Fruit fly (Drosophila melanogaster) whole organism, wandering third instar larva: ENCODE data around the gene CG32354.

Experiments used
- CrebA ChIP-seq: fragments of 200-800 bp; sonication (Bioruptor generic); optimal IDR thresholded peaks from 2 replicates; lab custom pipeline; 2016; ENCODE audit warnings: missing biosample characterization, mild to moderate bottlenecking, missing genetic modification characterization, borderline replicate concordance
- Dfd ChIP-seq: fragments of >200 bp; optimal IDR thresholded peaks from 2 replicates; lab custom pipeline; 2017; ENCODE audit warnings: missing biosample characterization, missing genetic modification characterization
- GATAd ChIP-seq: sonication (Bioruptor generic); optimal IDR thresholded peaks from 2 replicates; lab custom pipeline; 2016; ENCODE audit warnings: missing biosample characterization, missing genetic modification characterization
- HLH106 ChIP-seq: fragments of 200-800 bp; optimal IDR thresholded peaks from 3 replicates; lab custom pipeline; 2019; ENCODE audit warnings: missing biosample characterization, mild to moderate bottlenecking, missing genetic modification characterization, moderate library complexity
- Hnf4 ChIP-seq: fragments of 200-800 bp; sonication (Bioruptor generic); optimal IDR thresholded peaks from 2 replicates; lab custom pipeline; 2016; ENCODE audit warnings: missing biosample characterization, mild to moderate bottlenecking, missing genetic modification characterization
- Hr78 ChIP-seq: fragments of >200 bp; optimal IDR thresholded peaks from 2 replicates; lab custom pipeline; 2017; ENCODE audit warnings: missing biosample characterization, missing genetic modification characterization
- Hr83 ChIP-seq: fragments of 200-300 bp; sonication (Bioruptor generic); optimal IDR thresholded peaks from 2 replicates; lab custom pipeline; 2016; ENCODE audit warnings: missing biosample characterization, mild to moderate bottlenecking, missing genetic modification characterization, moderate library complexity; ENCODE audit not compliant: poor library complexity, severe bottlenecking
- Jra ChIP-seq: sonication (Bioruptor generic); optimal IDR thresholded peaks from 2 replicates; lab custom pipeline; 2016; ENCODE audit warnings: missing biosample characterization, missing genetic modification characterization
- Mio ChIP-seq: sonication (Bioruptor generic); optimal IDR thresholded peaks from 2 replicates; lab custom pipeline; 2016; ENCODE audit warnings: missing biosample characterization, missing genetic modification characterization
- Myc ChIP-seq: fragments of >200 bp; optimal IDR thresholded peaks from 2 replicates; lab custom pipeline; 2017
- N ChIP-seq: fragments of >200 bp; optimal IDR thresholded peaks from 2 replicates; lab custom pipeline; 2018; ENCODE audit warnings: missing biosample characterization, missing external identifiers, missing genetic modification characterization
- OdsH ChIP-seq: fragments of 200-800 bp; sonication (Bioruptor generic); optimal IDR thresholded peaks from 2 replicates; lab custom pipeline; 2016; ENCODE audit warnings: missing biosample characterization, mild to moderate bottlenecking, missing genetic modification characterization
- Rel ChIP-seq, 2 experiments: fragments of 200-800 bp; sonication (Bioruptor generic) in 1 of 2; optimal IDR thresholded peaks; 2 replicates in 1 of 2; 3 replicates in 1 of 2; lab custom pipeline; 2016 to 2019; ENCODE audit warnings: mild to moderate bottlenecking in 2 of 2, missing biosample characterization in 2 of 2, missing genetic modification characterization in 2 of 2, moderate library complexity in 1 of 2
- Sp1 ChIP-seq: fragments of 200-800 bp; sonication (Bioruptor generic); optimal IDR thresholded peaks from 3 replicates; lab custom pipeline; 2019; ENCODE audit warnings: missing biosample characterization, mild to moderate bottlenecking, missing genetic modification characterization, moderate library complexity
- Vsx2 ChIP-seq: fragments of 200-300, 225-300 bp; sonication (Bioruptor generic); optimal IDR thresholded peaks from 2 replicates; lab custom pipeline; 2018; ENCODE audit warnings: missing biosample characterization, missing genetic modification characterization; ENCODE audit not compliant: partially characterized antibody
- br ChIP-seq: fragments of 200-800 bp; sonication (Bioruptor generic); optimal IDR thresholded peaks from 2 replicates; lab custom pipeline; 2016; ENCODE audit warnings: missing biosample characterization, missing genetic modification characterization
- dmrt93B ChIP-seq: fragments of 200-800 bp; sonication (Bioruptor generic); optimal IDR thresholded peaks from 2 replicates; lab custom pipeline; 2018; ENCODE audit warnings: missing biosample characterization, mild to moderate bottlenecking, missing genetic modification characterization
- dsf ChIP-seq: sonication (Bioruptor generic); optimal IDR thresholded peaks from 2 replicates; lab custom pipeline; 2016; ENCODE audit warnings: missing biosample characterization, missing genetic modification characterization, borderline replicate concordance
- ey ChIP-seq: fragments of 200-800 bp; sonication (Bioruptor generic); optimal IDR thresholded peaks from 2 replicates; lab custom pipeline; 2016; ENCODE audit warnings: missing biosample characterization, missing genetic modification characterization
- foxo ChIP-seq, 2 experiments: fragments of 200-800 bp; sonication (Bioruptor generic); optimal IDR thresholded peaks; 2 replicates in 1 of 2; 3 replicates in 1 of 2; lab custom pipeline; 2016 to 2017; ENCODE audit warnings: missing biosample characterization in 2 of 2, missing genetic modification characterization in 2 of 2
- fru ChIP-seq: fragments of 200-800 bp; sonication (Bioruptor generic); optimal IDR thresholded peaks from 3 replicates; lab custom pipeline; 2016; ENCODE audit warnings: missing biosample characterization, mild to moderate bottlenecking, missing genetic modification characterization
- h ChIP-seq: fragments of 200-800 bp; sonication (Bioruptor generic); optimal IDR thresholded peaks from 3 replicates; lab custom pipeline; 2016; ENCODE audit warnings: missing biosample characterization, mild to moderate bottlenecking, missing genetic modification characterization
- jim ChIP-seq: fragments of 175-275, 200-325 bp; sonication (Bioruptor generic); optimal IDR thresholded peaks from 2 replicates; lab custom pipeline; 2016; ENCODE audit warnings: missing biosample characterization, mild to moderate bottlenecking, missing genetic modification characterization
- lola ChIP-seq: fragments of >200 bp; optimal IDR thresholded peaks from 2 replicates; lab custom pipeline; 2017; ENCODE audit warnings: missing biosample characterization, missing genetic modification characterization
- psq ChIP-seq: fragments of 200-800 bp; sonication (Bioruptor generic); optimal IDR thresholded peaks from 3 replicates; lab custom pipeline; 2017; ENCODE audit warnings: missing biosample characterization, mild to moderate bottlenecking, missing genetic modification characterization, moderate library complexity
- rgr ChIP-seq: fragments of 200-800 bp; sonication (Bioruptor generic); optimal IDR thresholded peaks from 3 replicates; lab custom pipeline; 2016; ENCODE audit warnings: missing biosample characterization, mild to moderate bottlenecking, missing genetic modification characterization
- tai ChIP-seq: sonication (Bioruptor generic); optimal IDR thresholded peaks from 2 replicates; lab custom pipeline; 2016; ENCODE audit warnings: missing biosample characterization, missing genetic modification characterization
- woc ChIP-seq: sonication (Bioruptor generic); optimal IDR thresholded peaks from 2 replicates; lab custom pipeline; 2016; ENCODE audit warnings: missing biosample characterization, mild to moderate bottlenecking, missing genetic modification characterization

Gene CG32354

DNA sequence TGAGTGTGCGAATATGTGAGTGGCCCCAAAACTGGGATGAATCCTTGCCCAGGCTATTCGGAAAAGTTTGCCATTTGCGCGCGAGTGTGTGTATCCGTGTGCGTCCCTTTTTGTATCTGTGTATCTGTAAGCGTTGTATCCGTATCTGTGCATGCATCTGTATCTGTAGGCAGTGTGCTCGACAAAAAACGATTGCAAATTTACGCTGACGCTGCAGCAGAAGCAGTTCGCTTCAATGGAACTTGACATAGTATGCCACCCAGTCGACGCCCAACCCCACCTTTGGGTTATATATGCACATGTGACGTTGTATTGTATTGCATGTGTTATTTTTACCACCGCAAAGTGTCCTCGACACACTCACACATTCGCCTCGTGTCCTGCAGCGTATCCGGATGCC lies 25.8 kb downstream of the CG32354 start:
- TF ChIP-seq OdsH (GFP tag; lab: Kevin White, UChicago), result no peak
- TF ChIP-seq woc (GFP tag; lab: Kevin White, UChicago), result no peak
- no peak for TF ChIP-seq h (GFP tag; lab: Kevin White, UChicago)
- no peak for TF ChIP-seq N (GFP tag; lab: Kevin White, UChicago)
- no peak for TF ChIP-seq Myc
- no peak for TF ChIP-seq rgr (GFP tag; lab: Kevin White, UChicago)
- TF ChIP-seq br, result no peak
- no peak for TF ChIP-seq Hr83 (GFP tag; lab: Kevin White, UChicago)
- TF ChIP-seq Mio, result no peak
- no peak for TF ChIP-seq CrebA (GFP tag; lab: Kevin White, UChicago)
- no peak for TF ChIP-seq psq (GFP tag; lab: Kevin White, UChicago)
- no peak for TF ChIP-seq Sp1
- no peak for TF ChIP-seq Rel (GFP tag; optimal IDR thresholded peaks at IDR 0.05; lab: Kevin White, UChicago)
- no peak for TF ChIP-seq Rel (tag; optimal IDR thresholded peaks at IDR 0.05; lab: Kevin White, UChicago)
- no peak for TF ChIP-seq Hr78 (GFP tag; lab: Kevin White, UChicago)
- no peak for TF ChIP-seq Jra
- no peak for TF ChIP-seq jim (GFP tag; lab: Kevin White, UChicago)
- no peak for TF ChIP-seq HLH106 (tag; lab: Kevin White, UChicago)
- no peak for TF ChIP-seq GATAd
- TF ChIP-seq, all 38 proteins: peak for 0

DNA sequence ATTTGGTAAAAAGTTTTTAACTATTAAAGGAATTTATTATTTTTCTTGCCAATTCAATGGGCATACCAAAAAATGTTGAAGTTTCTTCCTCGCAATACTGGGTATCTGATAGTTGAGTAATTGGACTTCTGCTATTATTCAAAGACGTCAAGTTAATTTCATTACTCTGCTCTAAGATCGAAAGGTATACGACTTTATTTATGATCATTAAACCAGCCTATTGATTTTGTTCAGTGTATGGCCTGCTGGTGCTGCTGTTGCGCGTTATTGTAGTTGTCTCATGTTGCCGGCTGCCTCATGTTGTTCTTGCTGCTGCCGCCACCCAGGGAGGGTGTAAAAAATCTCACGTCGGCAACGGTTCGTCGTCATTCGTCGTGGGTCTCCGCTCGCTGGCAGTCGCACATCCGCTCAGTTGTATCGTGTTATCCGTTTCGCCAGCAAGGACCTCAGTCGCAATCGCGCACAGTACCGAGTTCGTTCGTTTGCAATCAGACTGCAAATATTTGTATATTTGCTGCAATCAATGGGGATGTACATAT lies 26.3 kb downstream of the CG32354 start, which contains the start of gene CG7120:
Gene CG7120, plus strand, starts transcription at position 371 of the 539 bp plus-strand sequence.
- peak in 1 of 2 experiments; percentile 51 for TF ChIP-seq foxo (GFP tag; optimal IDR thresholded peaks at IDR 0.05; lab: Kevin White, UChicago)
- TF ChIP-seq lola (GFP tag; lab: Kevin White, UChicago), result no peak
- TF ChIP-seq fru (GFP tag; lab: Kevin White, UChicago), result peak; percentile 51
- TF ChIP-seq h (GFP tag; lab: Kevin White, UChicago), result peak; percentile 57
- TF ChIP-seq HLH106 (tag; lab: Kevin White, UChicago), result peak; percentile 57

DNA sequence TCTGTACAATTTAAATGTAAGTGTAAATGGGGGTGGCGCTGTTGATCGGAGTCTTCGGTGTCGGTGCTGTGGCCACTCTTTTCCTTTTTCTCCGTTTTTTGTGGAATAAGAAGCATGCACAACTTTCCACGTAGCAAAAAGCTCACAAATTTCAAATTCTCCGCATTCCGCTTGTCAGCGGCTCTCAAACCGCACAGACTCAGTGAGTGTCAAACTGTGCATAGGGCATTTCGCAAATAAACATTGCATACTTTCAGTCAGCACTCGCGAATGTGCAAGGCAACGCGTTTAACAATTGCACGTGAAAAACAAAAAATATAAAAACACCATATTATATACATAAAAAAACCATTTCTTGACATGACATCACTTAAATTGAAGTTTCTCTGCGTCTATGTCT lies 27.1 kb downstream of the CG32354 start:
- TF ChIP-seq Dfd (no peak), Myc (peak; percentile 91), rgr (GFP tag; lab: Kevin White, UChicago) (peak; percentile 1)

DNA sequence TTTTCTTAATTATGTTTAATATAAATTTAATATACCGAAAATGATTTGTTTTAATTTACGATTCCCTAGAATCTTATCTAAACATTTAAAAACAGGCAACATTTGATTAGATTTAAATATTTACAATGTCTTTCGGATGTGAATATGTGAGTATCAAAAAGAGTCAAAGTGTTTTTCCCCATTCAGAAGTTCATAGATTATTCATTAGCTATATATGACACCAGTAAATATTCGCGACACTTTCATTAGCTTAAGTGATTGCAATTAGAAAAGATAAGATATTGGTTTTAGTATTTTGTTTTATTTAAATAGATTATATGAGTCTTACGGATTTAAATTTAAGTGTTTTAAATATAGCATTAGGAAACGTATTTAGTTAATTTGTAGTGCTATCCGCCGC lies 27.9 kb downstream of the CG32354 start:
- TF ChIP-seq Rel (GFP tag; optimal IDR thresholded peaks at IDR 0.05; lab: Kevin White, UChicago) (no peak), Rel (tag; optimal IDR thresholded peaks at IDR 0.05; lab: Kevin White, UChicago) (peak; percentile 86), dmrt93B (GFP tag; lab: Kevin White, UChicago) (no peak)

DNA sequence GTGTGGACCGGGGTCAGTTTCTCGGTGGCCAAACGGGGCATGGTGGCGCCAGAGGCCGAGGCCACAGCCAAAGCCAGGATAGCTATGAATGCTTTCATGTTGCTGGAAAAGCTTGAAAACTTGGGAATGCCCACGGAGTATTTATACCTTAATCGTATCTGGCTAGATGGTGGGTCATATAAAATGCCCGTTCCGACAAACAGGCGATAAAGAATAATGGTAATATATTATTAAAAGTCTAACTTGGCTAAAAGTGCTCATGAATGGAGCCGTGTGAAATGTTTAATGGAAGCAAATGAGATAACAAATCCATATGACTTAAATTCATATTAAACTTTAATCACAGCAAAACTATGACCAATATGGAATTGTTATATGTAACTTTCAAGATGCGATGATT lies 28.5 kb downstream of the CG32354 start, which contains the start of gene Jon66Cii:
Gene Jon66Cii, minus strand, starts transcription at position 101 of the 400 bp plus-strand sequence.
- TF ChIP-seq Hr83 (GFP tag; lab: Kevin White, UChicago), result no peak
- TF ChIP-seq Vsx2 (GFP tag; lab: Kevin White, UChicago), result no peak
- no peak for TF ChIP-seq jim (GFP tag; lab: Kevin White, UChicago)
- TF ChIP-seq tai (GFP tag; lab: Kevin White, UChicago), result no peak
- no peak for TF ChIP-seq h (GFP tag; lab: Kevin White, UChicago)
- TF ChIP-seq Hnf4 (GFP tag; lab: Kevin White, UChicago), result no peak
- no peak for TF ChIP-seq Dfd
- no peak for TF ChIP-seq Myc
- no peak for TF ChIP-seq ey (GFP tag; lab: Kevin White, UChicago)
- no peak for TF ChIP-seq dsf
- TF ChIP-seq Rel (GFP tag; optimal IDR thresholded peaks at IDR 0.05; lab: Kevin White, UChicago), result no peak
- no peak for TF ChIP-seq Rel (tag; optimal IDR thresholded peaks at IDR 0.05; lab: Kevin White, UChicago)
- TF ChIP-seq woc (GFP tag; lab: Kevin White, UChicago), result no peak
- no peak for TF ChIP-seq Jra
- no peak for TF ChIP-seq HLH106 (tag; lab: Kevin White, UChicago)

DNA sequence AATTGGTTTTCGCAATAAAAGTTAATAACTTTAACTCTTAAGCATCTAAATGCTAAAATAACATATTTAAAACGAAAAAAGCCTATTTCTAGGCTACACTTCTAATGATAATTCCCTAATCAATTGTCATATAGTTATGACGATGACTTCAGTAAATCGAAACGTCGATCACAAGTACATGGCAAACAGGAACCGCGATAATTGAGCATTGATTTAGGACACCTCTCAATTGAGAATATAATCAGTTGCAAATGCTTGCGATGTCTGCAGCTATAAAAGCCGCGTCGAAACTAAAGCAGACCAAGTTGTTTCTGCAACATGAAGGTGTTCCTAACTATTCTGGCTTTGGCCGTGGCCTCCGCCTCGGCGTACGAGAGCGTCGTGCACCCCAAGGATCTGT lies 30.8 kb downstream of the CG32354 start, which contains the start of gene Jon66Ci:
Gene Jon66Ci, plus strand, starts transcription at position 301 of the 400 bp plus-strand sequence.
- no peak for TF ChIP-seq ey (GFP tag; lab: Kevin White, UChicago)
